Fruit fly (Drosophila melanogaster) whole organism, adult: ENCODE data around the gene CG34301.

Experiments
- CG33017 ChIP-seq: fragments of 200-800 bp; sonication (Bioruptor generic); optimal IDR thresholded peaks from 2 replicates; lab custom pipeline; 2018; ENCODE audit warnings: missing biosample characterization, mild to moderate bottlenecking, missing genetic modification characterization, moderate library complexity
- CG7045 ChIP-seq: fragments of 200-800 bp; sonication (Bioruptor generic); optimal IDR thresholded peaks from 2 replicates; lab custom pipeline; 2017; ENCODE audit warnings: missing biosample characterization, mild to moderate bottlenecking, missing genetic modification characterization
- CG7101 ChIP-seq: fragments of 200-800 bp; sonication (Bioruptor generic); optimal IDR thresholded peaks from 2 replicates; lab custom pipeline; 2018; ENCODE audit warnings: missing biosample characterization, mild to moderate bottlenecking, missing genetic modification characterization, moderate library complexity
- Clk ChIP-seq: fragments of 200-800 bp; sonication (Bioruptor generic); optimal IDR thresholded peaks from 2 replicates; lab custom pipeline; 2017; ENCODE audit warnings: missing biosample characterization, missing genetic modification characterization
- Crg-1 ChIP-seq: fragments of 200-800 bp; sonication (Bioruptor generic); optimal IDR thresholded peaks from 2 replicates; lab custom pipeline; 2016; ENCODE audit warnings: missing biosample characterization, missing genetic modification characterization
- Hr96 ChIP-seq: fragments of 200-800 bp; sonication (Bioruptor generic); optimal IDR thresholded peaks from 2 replicates; lab custom pipeline; 2016; ENCODE audit warnings: missing biosample characterization, missing genetic modification characterization
- bab1 ChIP-seq: fragments of 200-800 bp; sonication (Bioruptor generic); optimal IDR thresholded peaks from 3 replicates; lab custom pipeline; 2019; ENCODE audit warnings: missing biosample characterization, mild to moderate bottlenecking, missing genetic modification characterization, moderate library complexity
- cic ChIP-seq: fragments of 200-800 bp; sonication (Bioruptor generic); optimal IDR thresholded peaks from 2 replicates; lab custom pipeline; 2017; ENCODE audit warnings: missing biosample characterization, mild to moderate bottlenecking, missing genetic modification characterization, moderate library complexity
- cnc ChIP-seq, 2 experiments: fragments of >200 bp; optimal IDR thresholded peaks; 2 replicates each; lab custom pipeline; 2017
- kay ChIP-seq: fragments of 200-800 bp; sonication (Bioruptor generic); peaks from one replicate; lab custom pipeline; 2016; ENCODE audit warnings: missing biosample characterization, missing genetic modification characterization, borderline replicate concordance
- ovo ChIP-seq: fragments of 200-800 bp; sonication (Bioruptor generic); optimal IDR thresholded peaks from 2 replicates; lab custom pipeline; 2016; ENCODE audit warnings: missing biosample characterization, missing genetic modification characterization
- pad ChIP-seq: fragments of 200-800 bp; sonication (Bioruptor generic); optimal IDR thresholded peaks from 3 replicates; lab custom pipeline; 2017; ENCODE audit warnings: missing biosample characterization, missing genetic modification characterization, mild to moderate bottlenecking, moderate library complexity, missing genetic modification reagents
- toe ChIP-seq: fragments of 200-800 bp; sonication (Bioruptor generic); optimal IDR thresholded peaks from 2 replicates; lab custom pipeline; 2016; ENCODE audit warnings: missing biosample characterization, missing genetic modification characterization

- no peak for TF ChIP-seq kay (GFP tag; lab: Kevin White, UChicago)
- no peak for TF ChIP-seq cic (GFP tag; lab: Kevin White, UChicago)
- no peak for TF ChIP-seq toe (GFP tag; lab: Kevin White, UChicago)
- TF ChIP-seq CG33017, result no peak
- TF ChIP-seq Clk (GFP tag; lab: Kevin White, UChicago), result no peak
- no peak for TF ChIP-seq CG7045
- no peak for TF ChIP-seq pad (GFP tag; lab: Kevin White, UChicago)
- TF ChIP-seq Crg-1, result no peak
- no peak for TF ChIP-seq Hr96 (GFP tag; lab: Kevin White, UChicago)
- TF ChIP-seq bab1 (GFP tag; lab: Kevin White, UChicago), result no peak
- TF ChIP-seq cnc (optimal IDR thresholded peaks at IDR 0.05; lab: Kevin White, UChicago), result no peak
- no peak for TF ChIP-seq ovo (GFP tag; lab: Kevin White, UChicago)
- TF ChIP-seq CG7101, result no peak
These were observed 15.6 kb downstream of the CG34301 start for dm6 chr3R:8788722-8789400.
